Worm (Caenorhabditis elegans) whole organism, mixed stage, embryonic: ENCODE measurements around the gene abi-1.

Experiments
- bed-3 ChIP-seq: fragments of 200-800 bp; sonication (Bioruptor generic); optimal IDR thresholded peaks from 3 replicates; lab custom pipeline; 2018; ENCODE audit warnings: mild to moderate bottlenecking, missing genetic modification characterization, moderate library complexity, missing compliant biosample characterization
- ceh-39 ChIP-seq: fragments of 150-350 bp; optimal IDR thresholded peaks from 2 replicates; lab custom pipeline; 2014; ENCODE audit warnings: missing biosample characterization, missing genetic modification characterization
- ceh-43 ChIP-seq: fragments of 200-800 bp; sonication (Bioruptor generic); optimal IDR thresholded peaks from 2 replicates; lab custom pipeline; 2018; ENCODE audit warnings: mild to moderate bottlenecking, missing genetic modification characterization, moderate library complexity, missing compliant biosample characterization
- ceh-83 ChIP-seq: fragments of 200-800 bp; sonication (Bioruptor generic); optimal IDR thresholded peaks from 2 replicates; lab custom pipeline; 2018; ENCODE audit warnings: mild to moderate bottlenecking, missing genetic modification characterization, missing compliant biosample characterization
- ces-1 ChIP-seq: fragments of 150-350 bp; optimal IDR thresholded peaks from 2 replicates; lab custom pipeline; 2014; ENCODE audit warnings: missing biosample characterization, missing genetic modification reagents, missing genetic modification characterization
- cnd-1 ChIP-seq: fragments of 200-800 bp; sonication (Bioruptor generic); optimal IDR thresholded peaks from 2 replicates; lab custom pipeline; 2018; ENCODE audit warnings: mild to moderate bottlenecking, missing genetic modification characterization, missing compliant biosample characterization
- drap-1 ChIP-seq: fragments of 200-800 bp; sonication (Bioruptor generic); optimal IDR thresholded peaks from 3 replicates; lab custom pipeline; 2018; ENCODE audit warnings: mild to moderate bottlenecking, missing genetic modification characterization, missing compliant biosample characterization
- elt-3 ChIP-seq: fragments of 150-350 bp; optimal IDR thresholded peaks from 2 replicates; lab custom pipeline; 2014; ENCODE audit warnings: missing biosample characterization, missing genetic modification characterization
- flh-1 ChIP-seq: fragments of 200-800 bp; sonication (Bioruptor generic); optimal IDR thresholded peaks from 2 replicates; lab custom pipeline; 2018; ENCODE audit warnings: mild to moderate bottlenecking, missing genetic modification characterization, moderate library complexity, missing compliant biosample characterization
- ham-2 ChIP-seq: fragments of 200-800 bp; sonication (Bioruptor generic); optimal IDR thresholded peaks from 2 replicates; lab custom pipeline; 2018; ENCODE audit warnings: mild to moderate bottlenecking, missing genetic modification characterization, missing compliant biosample characterization
- hlh-1 ChIP-seq: fragments of 150-350 bp; optimal IDR thresholded peaks from 2 replicates; lab custom pipeline; 2014; ENCODE audit warnings: missing biosample characterization, missing genetic modification reagents, missing genetic modification characterization
- lin-13 ChIP-seq: fragments of 150-350 bp; optimal IDR thresholded peaks from 2 replicates; lab custom pipeline; 2014; ENCODE audit warnings: missing biosample characterization, missing genetic modification characterization
- lin-32 ChIP-seq: fragments of 200-800 bp; sonication (Bioruptor generic); optimal IDR thresholded peaks from 2 replicates; lab custom pipeline; 2018; ENCODE audit warnings: mild to moderate bottlenecking, missing genetic modification characterization, missing compliant biosample characterization
- lsy-2 ChIP-seq: fragments of 150-350 bp; optimal IDR thresholded peaks from 2 replicates; lab custom pipeline; 2014; ENCODE audit warnings: missing biosample characterization, missing genetic modification characterization
- mab-5 ChIP-seq: fragments of 150-350 bp; optimal IDR thresholded peaks from 2 replicates; lab custom pipeline; 2014; ENCODE audit warnings: missing biosample characterization, missing genetic modification characterization
- mep-1 ChIP-seq: fragments of 150-350 bp; optimal IDR thresholded peaks from 2 replicates; lab custom pipeline; 2017; ENCODE audit warnings: missing biosample characterization, missing genetic modification reagents, missing genetic modification characterization, inconsistent platforms
- mls-2 ChIP-seq: sonication (generic microtip); optimal IDR thresholded peaks from 2 replicates; lab custom pipeline; 2016; ENCODE audit warnings: mild to moderate bottlenecking, missing genetic modification characterization, moderate library complexity, missing compliant biosample characterization
- nhr-12 ChIP-seq: fragments of 150-350 bp; optimal IDR thresholded peaks from 2 replicates; lab custom pipeline; 2014; ENCODE audit warnings: missing biosample characterization, missing genetic modification characterization
- nhr-237 ChIP-seq: fragments of 150-350 bp; optimal IDR thresholded peaks from 2 replicates; lab custom pipeline; 2014; ENCODE audit warnings: missing biosample characterization, missing genetic modification characterization
- nhr-76 ChIP-seq: sonication (generic microtip); optimal IDR thresholded peaks from 2 replicates; lab custom pipeline; 2017; ENCODE audit warnings: missing biosample characterization, missing genetic modification characterization
- pha-4 ChIP-seq: fragments of 150-350 bp; optimal IDR thresholded peaks from 2 replicates; lab custom pipeline; 2018; ENCODE audit warnings: missing biosample characterization, missing genetic modification reagents, missing genetic modification characterization
- sem-2 ChIP-seq: fragments of 200-800 bp; sonication (Bioruptor generic); optimal IDR thresholded peaks from 2 replicates; lab custom pipeline; 2018; ENCODE audit warnings: mild to moderate bottlenecking, missing genetic modification characterization, missing compliant biosample characterization
- sptf-1 ChIP-seq: sonication (generic microtip); optimal IDR thresholded peaks from 2 replicates; lab custom pipeline; 2017; ENCODE audit warnings: mild to moderate bottlenecking, missing genetic modification characterization, moderate library complexity, missing compliant biosample characterization
- unc-120 ChIP-seq: sonication (generic microtip); optimal IDR thresholded peaks from 2 replicates; lab custom pipeline; 2017; ENCODE audit warnings: missing genetic modification characterization, missing compliant biosample characterization; ENCODE audit not compliant: poor library complexity, severe bottlenecking
- unc-39 ChIP-seq: fragments of 150-350 bp; optimal IDR thresholded peaks from 2 replicates; lab custom pipeline; 2014; ENCODE audit warnings: missing biosample characterization, missing genetic modification characterization
- unc-62 ChIP-seq: fragments of 150-350 bp; optimal IDR thresholded peaks from 2 replicates; lab custom pipeline; 2014; ENCODE audit warnings: missing biosample characterization, missing genetic modification reagents, missing genetic modification characterization
- zip-8 ChIP-seq: fragments of 150-350 bp; optimal IDR thresholded peaks from 2 replicates; lab custom pipeline; 2014; ENCODE audit warnings: missing biosample characterization, missing genetic modification characterization
- ztf-11 ChIP-seq: fragments of 150-350 bp; optimal IDR thresholded peaks from 2 replicates; lab custom pipeline; 2014; ENCODE audit warnings: missing biosample characterization, missing genetic modification characterization

The abi-1 gene

DNA sequence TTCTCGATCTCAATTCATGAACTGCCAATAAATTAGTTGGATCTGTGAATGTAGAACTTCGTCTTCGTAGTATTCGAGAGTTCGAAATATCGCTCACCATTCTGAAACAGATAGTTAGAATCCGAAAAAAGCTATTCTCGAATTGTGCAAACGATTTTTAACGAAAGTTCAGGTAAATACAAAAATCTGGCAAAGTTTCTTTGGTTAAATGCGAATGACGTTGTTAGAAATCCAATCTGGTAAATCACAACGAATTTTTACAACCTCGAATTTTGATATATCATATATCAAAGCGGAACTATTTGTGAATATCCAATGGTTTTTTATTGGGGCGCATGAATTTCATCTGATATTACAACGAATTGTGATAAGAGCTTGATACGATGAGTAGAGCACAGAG is 16.7 kb upstream of the abi-1 start, which contains the start of gene hpo-28:
TSS of gene hpo-28 (minus strand) at position 101 of the 400 bp plus-strand sequence.
- peak; percentile 9 for TF ChIP-seq hlh-1 (tag; lab: Kevin White, UChicago)
- no peak for TF ChIP-seq lin-13

DNA sequence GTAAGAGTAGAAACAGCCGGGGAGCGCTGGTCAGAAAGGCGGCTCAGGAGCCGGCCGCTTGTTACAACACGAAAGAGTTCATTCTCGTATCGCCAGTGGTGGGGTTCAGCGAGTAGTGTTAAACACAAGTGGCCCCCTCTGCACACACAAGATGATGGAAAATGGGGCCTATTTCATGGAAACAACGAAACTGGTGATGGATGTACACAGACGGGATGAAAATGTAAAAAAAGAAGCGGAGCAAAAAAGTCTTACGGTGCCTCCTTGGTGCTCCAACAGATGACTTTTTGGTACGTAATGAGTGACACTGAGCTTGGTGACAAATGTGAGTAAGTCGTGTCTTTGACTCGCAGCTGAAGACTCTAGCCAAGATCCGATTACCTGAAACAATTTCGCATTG is 15.5 kb upstream of the abi-1 start:
- TF ChIP-seq lin-13: no peak
- no peak for TF ChIP-seq lin-32
- TF ChIP-seq unc-120: peak; percentile 31
- no peak for TF ChIP-seq drap-1
- TF ChIP-seq hlh-1 (tag; lab: Kevin White, UChicago): peak; percentile 22
- no peak for TF ChIP-seq nhr-12 (tag; lab: Kevin White, UChicago)
- TF ChIP-seq bed-3 (GFP tag; lab: Kevin White, UChicago): no peak
- no peak for TF ChIP-seq unc-39 (tag; lab: Kevin White, UChicago)
- no peak for TF ChIP-seq nhr-76
- TF ChIP-seq mep-1 (tag; lab: Kevin White, UChicago): no peak

DNA sequence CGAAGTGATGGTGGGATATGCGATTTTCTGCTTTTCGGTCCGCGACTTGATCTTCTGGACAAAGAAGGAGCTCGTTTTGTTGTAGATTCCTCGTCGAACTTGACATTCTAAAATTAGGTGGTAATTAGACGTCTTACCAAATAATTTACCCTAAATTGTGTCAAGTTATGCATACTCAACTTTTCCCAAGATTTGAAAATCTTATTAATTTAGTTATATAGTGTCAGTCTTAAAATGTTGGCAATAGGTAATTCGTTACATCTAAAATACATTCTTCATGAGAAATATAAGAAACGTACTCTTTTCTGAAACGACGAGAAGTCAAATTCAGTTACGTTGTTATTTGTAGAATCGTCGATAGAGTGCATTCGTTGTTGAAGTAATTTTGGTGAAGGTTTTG is 15.0 kb upstream of the abi-1 start:
- no peak for TF ChIP-seq flh-1 (GFP tag; lab: Kevin White, UChicago)
- TF ChIP-seq zip-8: no peak
- no peak for TF ChIP-seq ceh-43 (GFP tag; lab: Kevin White, UChicago)
- TF ChIP-seq, all 35 proteins: peak for 0

DNA sequence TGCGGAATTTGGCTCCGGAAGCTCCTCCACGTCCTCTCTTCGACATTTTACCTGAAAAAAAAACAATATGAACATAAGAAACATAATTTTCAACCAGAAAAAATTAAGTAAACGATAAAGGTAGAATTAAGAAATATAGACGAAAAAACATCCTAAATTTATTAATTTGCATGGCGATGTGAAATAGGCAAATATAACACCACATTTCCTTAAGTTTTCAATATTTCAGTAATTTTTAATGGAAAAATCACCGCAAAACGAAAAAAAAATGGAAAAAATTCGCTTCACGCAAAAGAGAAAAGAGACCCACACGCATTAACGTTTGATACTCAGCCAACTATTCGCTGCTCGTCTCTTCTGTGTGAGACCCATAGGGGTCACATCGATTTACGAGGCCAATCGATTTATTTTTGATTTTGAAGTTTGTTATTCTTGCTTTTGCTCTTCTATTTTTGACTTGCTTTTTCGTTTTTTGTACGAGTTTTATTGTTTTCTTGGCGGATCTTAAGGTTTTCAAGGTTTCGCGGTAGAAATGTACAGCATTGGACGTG is 13.6 kb upstream of the abi-1 start, which contains the start of gene rpl-23:
TSS of gene rpl-23 (minus strand) at position 51 of the 551 bp plus-strand sequence.
- TF ChIP-seq nhr-12 (tag; lab: Kevin White, UChicago): no peak
- peak; percentile 97 for TF ChIP-seq ceh-39 (tag; lab: Kevin White, UChicago)
- peak; percentile 12 for TF ChIP-seq elt-3 (tag; lab: Kevin White, UChicago)
- peak; percentile 33 for TF ChIP-seq mls-2 (tag; lab: Kevin White, UChicago)
- peak; percentile 62 for TF ChIP-seq sptf-1 (tag; lab: Kevin White, UChicago)
- peak; percentile 90 for TF ChIP-seq hlh-1 (tag; lab: Kevin White, UChicago)
- no peak for TF ChIP-seq nhr-76
- TF ChIP-seq ztf-11 (tag; lab: Kevin White, UChicago): peak; percentile 37
- peak; percentile 92 for TF ChIP-seq lin-13
- no peak for TF ChIP-seq lin-32
- TF ChIP-seq nhr-237 (tag; lab: Kevin White, UChicago): peak; percentile 94
- no peak for TF ChIP-seq ham-2 (GFP tag; lab: Kevin White, UChicago)
- TF ChIP-seq mep-1 (tag; lab: Kevin White, UChicago): peak; percentile 98
- peak; percentile 93 for TF ChIP-seq pha-4 (tag; lab: Kevin White, UChicago)
- TF ChIP-seq sem-2: no peak
- TF ChIP-seq unc-120: peak; percentile 92
- TF ChIP-seq unc-62 (GFP tag; lab: Kevin White, UChicago): peak; percentile 66
- no peak for TF ChIP-seq ceh-83 (GFP tag; lab: Kevin White, UChicago)
- peak; percentile 90 for TF ChIP-seq ces-1 (GFP tag; lab: Kevin White, UChicago)
- peak; percentile 89 for TF ChIP-seq lsy-2 (tag; lab: Kevin White, UChicago)
- TF ChIP-seq mab-5 (tag; lab: Kevin White, UChicago): peak; percentile 85

DNA sequence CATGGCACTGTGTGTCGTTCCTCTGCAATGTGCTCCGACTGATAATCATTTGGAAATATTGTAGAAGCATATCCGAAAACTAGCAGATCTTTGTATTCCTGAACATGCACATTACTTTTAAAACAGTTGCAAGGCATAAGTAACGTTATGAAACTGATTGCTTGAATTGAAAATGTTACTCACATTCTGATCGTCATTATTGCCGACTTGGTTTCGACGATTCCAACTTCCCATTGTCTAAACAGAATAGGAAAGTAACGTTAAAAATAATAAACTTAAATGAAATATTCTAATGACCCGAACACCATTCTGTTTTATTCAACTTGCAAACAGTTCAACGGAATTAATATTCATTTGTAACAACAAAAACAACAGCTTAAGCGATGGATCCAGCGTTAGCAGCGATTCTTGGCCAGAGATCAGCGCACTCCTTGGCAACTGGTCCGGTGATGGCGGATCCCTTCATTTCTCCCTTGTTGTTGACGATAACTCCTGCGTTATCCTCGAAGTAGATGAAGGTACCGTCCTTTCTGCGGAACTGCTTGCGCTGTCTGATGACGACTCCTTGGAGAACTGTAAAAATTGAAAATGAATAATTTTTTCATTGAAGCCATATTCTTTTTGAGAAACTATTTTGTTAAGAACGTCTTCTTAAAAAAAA is 12.8 kb upstream of the abi-1 start, which contains the start of gene swp-1:
TSS of gene swp-1 (minus strand) at position 298 of the 661 bp plus-strand sequence.
- no peak for TF ChIP-seq elt-3 (tag; lab: Kevin White, UChicago)
- TF ChIP-seq mls-2 (tag; lab: Kevin White, UChicago): no peak
- no peak for TF ChIP-seq unc-62 (GFP tag; lab: Kevin White, UChicago)
- no peak for TF ChIP-seq unc-120

DNA sequence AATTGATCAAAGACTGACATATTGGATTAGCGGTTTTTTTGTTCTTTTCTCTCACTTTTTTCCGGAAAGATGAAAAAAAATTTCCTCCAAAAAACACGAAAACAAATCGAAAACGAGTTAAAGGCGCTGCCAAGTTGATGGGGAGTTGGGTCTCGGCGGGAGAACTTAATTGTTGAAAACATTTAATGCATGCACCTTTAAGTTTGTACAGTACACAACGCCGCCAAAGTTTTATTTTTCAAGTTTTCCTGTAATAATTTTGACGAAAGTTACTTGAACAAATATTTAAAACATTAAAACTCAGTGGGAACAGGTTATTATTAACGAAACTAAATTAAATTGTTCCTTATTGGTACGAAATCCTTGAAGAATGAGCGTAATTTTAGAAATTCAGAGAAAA is 9.0 kb upstream of the abi-1 start:
- TF ChIP-seq nhr-76 (no peak), elt-3 (tag; lab: Kevin White, UChicago) (no peak), cnd-1 (no peak), hlh-1 (tag; lab: Kevin White, UChicago) (no peak), lin-13 (no peak)
- TF ChIP-seq, all 35 proteins: peak for 0
